Worm (Caenorhabditis elegans) whole organism, L3 larva: Measurements from ENCODE around the gene C01F1.5.

Experiments
- R02D3.7 ChIP-seq: fragments of 150-350 bp; optimal IDR thresholded peaks from 2 replicates; lab custom pipeline; 2014; ENCODE audit warnings: missing biosample characterization, missing genetic modification characterization
- ZK546.5 ChIP-seq: sonication (generic microtip); optimal IDR thresholded peaks from 2 replicates; lab custom pipeline; 2017; ENCODE audit warnings: missing biosample characterization, missing genetic modification characterization
- aly-2 ChIP-seq: fragments of 150-350 bp; optimal IDR thresholded peaks from 2 replicates; lab custom pipeline; 2014; ENCODE audit warnings: missing biosample characterization, missing genetic modification characterization
- ceh-16 ChIP-seq: sonication (generic microtip); optimal IDR thresholded peaks from 2 replicates; lab custom pipeline; 2017; ENCODE audit warnings: missing biosample characterization, missing genetic modification characterization
- ceh-28 ChIP-seq: fragments of 150-350 bp; optimal IDR thresholded peaks from 2 replicates; lab custom pipeline; 2014; ENCODE audit warnings: missing biosample characterization, missing genetic modification reagents, missing genetic modification characterization
- ceh-82 ChIP-seq: fragments of 150-350 bp; optimal IDR thresholded peaks from 2 replicates; lab custom pipeline; 2014; ENCODE audit warnings: missing biosample characterization, missing genetic modification characterization
- daf-12 ChIP-seq: fragments of 150-350 bp; optimal IDR thresholded peaks from 2 replicates; lab custom pipeline; 2014; ENCODE audit warnings: missing biosample characterization, missing genetic modification reagents, missing genetic modification characterization
- egl-27 ChIP-seq: sonication (generic microtip); optimal IDR thresholded peaks from 4 replicates; lab custom pipeline; 2017; ENCODE audit warnings: missing biosample characterization, missing genetic modification reagents, missing genetic modification characterization
- egl-5 ChIP-seq: fragments of 150-350 bp; optimal IDR thresholded peaks from 2 replicates; lab custom pipeline; 2017; ENCODE audit warnings: missing biosample characterization, missing genetic modification reagents, missing genetic modification characterization, inconsistent platforms
- elt-1 ChIP-seq: fragments of 150-350 bp; optimal IDR thresholded peaks from 2 replicates; lab custom pipeline; 2014; ENCODE audit warnings: missing biosample characterization, missing genetic modification characterization
- eor-1 ChIP-seq, 2 experiments: fragments of 150-350 bp; optimal IDR thresholded peaks; 2 replicates each; lab custom pipeline; 2014 to 2018; ENCODE audit warnings: missing biosample characterization in 2 of 2, missing genetic modification characterization in 2 of 2
- fkh-10 ChIP-seq: sonication (generic microtip); optimal IDR thresholded peaks from 2 replicates; lab custom pipeline; 2017; ENCODE audit warnings: missing biosample characterization, missing genetic modification reagents, missing genetic modification characterization
- fkh-2 ChIP-seq: fragments of 150-350 bp; optimal IDR thresholded peaks from 2 replicates; lab custom pipeline; 2014; ENCODE audit warnings: missing biosample characterization, missing genetic modification reagents, missing genetic modification characterization
- hmg-11 ChIP-seq: sonication (generic microtip); optimal IDR thresholded peaks from 2 replicates; lab custom pipeline; 2016; ENCODE audit warnings: missing genetic modification characterization, missing compliant biosample characterization
- lin-15B ChIP-seq: fragments of 150-350 bp; optimal IDR thresholded peaks from 2 replicates; lab custom pipeline; 2014; ENCODE audit warnings: missing biosample characterization, missing genetic modification characterization
- lin-39 ChIP-seq: fragments of 150-350 bp; optimal IDR thresholded peaks from 2 replicates; lab custom pipeline; 2018; ENCODE audit warnings: missing biosample characterization, missing genetic modification reagents, missing genetic modification characterization
- lsy-12 ChIP-seq: sonication (generic microtip); optimal IDR thresholded peaks from 2 replicates; lab custom pipeline; 2016; ENCODE audit warnings: mild to moderate bottlenecking, missing genetic modification characterization, missing compliant biosample characterization
- mdl-1 ChIP-seq: fragments of 150-350 bp; optimal IDR thresholded peaks from 2 replicates; lab custom pipeline; 2014; ENCODE audit warnings: missing biosample characterization, missing genetic modification characterization
- nfya-1 ChIP-seq: sonication (generic microtip); optimal IDR thresholded peaks from 2 replicates; lab custom pipeline; 2017; ENCODE audit warnings: missing genetic modification characterization, mild to moderate bottlenecking, missing compliant biosample characterization, antibody characterized with exemption, moderate library complexity; ENCODE audit not compliant: insufficient read depth
- nhr-11 ChIP-seq: fragments of 150-350 bp; optimal IDR thresholded peaks from 2 replicates; lab custom pipeline; 2014; ENCODE audit warnings: missing biosample characterization, missing genetic modification characterization
- nhr-12 ChIP-seq: fragments of 150-350 bp; optimal IDR thresholded peaks from 2 replicates; lab custom pipeline; 2014; ENCODE audit warnings: missing biosample characterization, missing genetic modification characterization
- nhr-23 ChIP-seq: fragments of 150-350 bp; optimal IDR thresholded peaks from 2 replicates; lab custom pipeline; 2014; ENCODE audit warnings: missing biosample characterization, missing genetic modification reagents, missing genetic modification characterization
- nhr-237 ChIP-seq: fragments of 150-350 bp; optimal IDR thresholded peaks from 2 replicates; lab custom pipeline; 2014; ENCODE audit warnings: missing biosample characterization, missing genetic modification characterization
- nhr-28 ChIP-seq: fragments of 150-350 bp; optimal IDR thresholded peaks from 2 replicates; lab custom pipeline; 2014; ENCODE audit warnings: missing biosample characterization, missing genetic modification characterization
- nhr-67 ChIP-seq: fragments of 150-350 bp; optimal IDR thresholded peaks from 2 replicates; lab custom pipeline; 2014; ENCODE audit warnings: missing biosample characterization, missing genetic modification characterization
- nhr-76 ChIP-seq: fragments of 150-350 bp; sonication (generic microtip); optimal IDR thresholded peaks from 5 replicates; lab custom pipeline; 2014; ENCODE audit warnings: missing biosample characterization, missing genetic modification characterization
- nhr-77 ChIP-seq: fragments of 150-350 bp; optimal IDR thresholded peaks from 2 replicates; lab custom pipeline; 2014; ENCODE audit warnings: missing biosample characterization, missing genetic modification characterization
- pha-4 ChIP-seq: fragments of 150-350 bp; optimal IDR thresholded peaks from 2 replicates; lab custom pipeline; 2014; ENCODE audit warnings: missing biosample characterization, missing genetic modification reagents, missing genetic modification characterization
- pqm-1 ChIP-seq: fragments of 150-350 bp; optimal IDR thresholded peaks from 2 replicates; lab custom pipeline; 2017; ENCODE audit warnings: missing biosample characterization, missing genetic modification characterization, inconsistent platforms
- sea-2 ChIP-seq: fragments of 150-350 bp; sonication (generic microtip); optimal IDR thresholded peaks from 4 replicates; lab custom pipeline; 2014; ENCODE audit warnings: missing biosample characterization, missing genetic modification reagents, missing genetic modification characterization
- skn-1 ChIP-seq: fragments of 150-350 bp; optimal IDR thresholded peaks from 2 replicates; lab custom pipeline; 2014; ENCODE audit warnings: missing biosample characterization, missing genetic modification characterization
- snpc-4 ChIP-seq: fragments of 150-350 bp; optimal IDR thresholded peaks from 2 replicates; lab custom pipeline; 2014; ENCODE audit warnings: missing biosample characterization, missing genetic modification characterization
- unc-39 ChIP-seq: sonication (generic microtip); optimal IDR thresholded peaks from 4 replicates; lab custom pipeline; 2017; ENCODE audit warnings: missing biosample characterization, missing genetic modification characterization
- unc-62 ChIP-seq: fragments of 150-350 bp; sonication (generic microtip); optimal IDR thresholded peaks from 4 replicates; lab custom pipeline; 2014; ENCODE audit warnings: missing biosample characterization, missing genetic modification reagents, missing genetic modification characterization
- zag-1 ChIP-seq: fragments of 150-350 bp; optimal IDR thresholded peaks from 2 replicates; lab custom pipeline; 2014; ENCODE audit warnings: missing biosample characterization, missing genetic modification characterization
- ztf-11 ChIP-seq: fragments of 150-350 bp; optimal IDR thresholded peaks from 2 replicates; lab custom pipeline; 2014; ENCODE audit warnings: missing biosample characterization, missing genetic modification characterization
- ztf-4 ChIP-seq: fragments of 150-350 bp; optimal IDR thresholded peaks from 2 replicates; lab custom pipeline; 2014; ENCODE audit warnings: missing biosample characterization, missing genetic modification characterization

The C01F1.5 gene

ce11 chrII:4237701-4238214 lies 43.9 kb downstream of the C01F1.5 start, which contains the start of the genes fbxc-44 and C16A11.2:
TSS of gene fbxc-44 (minus strand) at chrII:4237751.
TSS of gene C16A11.2 (plus strand) at chrII:4238203.
- TF ChIP-seq lin-39 (tag; lab: Kevin White, UChicago) (peak; percentile 14), pha-4 (tag; lab: Kevin White, UChicago) (peak; percentile 29), eor-1 (tag; optimal IDR thresholded peaks at IDR 0.05; lab: Kevin White, UChicago) (no peak), egl-27 (no peak), R02D3.7 (peak; percentile 1), hmg-11 (tag; lab: Kevin White, UChicago) (peak; percentile 63), nhr-76 (no peak), nhr-12 (tag; lab: Kevin White, UChicago) (no peak), lsy-12 (tag; lab: Kevin White, UChicago) (no peak), ceh-28 (tag; lab: Kevin White, UChicago) (peak; percentile 32), aly-2 (tag; lab: Kevin White, UChicago) (no peak), fkh-2 (tag; lab: Kevin White, UChicago) (no peak), unc-62 (GFP tag; lab: Kevin White, UChicago) (no peak), nfya-1 (tag; lab: Kevin White, UChicago) (peak; percentile 51), nhr-23 (tag; lab: Kevin White, UChicago) (peak; percentile 58), ztf-4 (tag; lab: Kevin White, UChicago) (no peak), snpc-4 (tag; lab: Kevin White, UChicago) (peak; percentile 27)

DNA sequence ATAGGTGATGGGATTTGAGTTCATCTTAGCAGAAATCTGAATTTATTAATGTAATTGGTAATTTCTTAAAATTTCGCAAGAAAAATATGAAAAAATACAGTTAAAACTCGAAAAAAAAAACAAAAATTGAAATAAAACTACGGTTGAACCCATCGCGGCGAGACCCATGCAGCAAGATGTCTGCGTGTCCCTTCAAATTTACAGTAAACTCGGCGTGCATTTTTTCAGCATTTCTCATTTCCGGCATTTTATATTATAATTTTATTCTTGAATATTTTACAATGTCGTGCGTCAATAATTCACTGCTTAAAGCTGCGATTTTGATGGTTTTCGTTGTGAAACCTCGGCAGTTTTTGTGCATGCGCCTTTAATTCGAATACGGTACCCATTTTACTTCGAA lies 45.7 kb downstream of the C01F1.5 start, which contains the start of gene fbxc-43:
Gene fbxc-43 (minus strand): TSS at position 38 of the 400 bp plus-strand sequence.
- TF ChIP-seq nhr-28 (tag; lab: Kevin White, UChicago) (no peak), zag-1 (no peak), unc-62 (GFP tag; lab: Kevin White, UChicago) (no peak), fkh-10 (GFP tag; lab: Kevin White, UChicago) (no peak), hmg-11 (tag; lab: Kevin White, UChicago) (no peak), daf-12 (tag; lab: Kevin White, UChicago) (no peak), nfya-1 (tag; lab: Kevin White, UChicago) (no peak), nhr-77 (tag; lab: Kevin White, UChicago) (no peak), ZK546.5 (no peak), nhr-11 (tag; lab: Kevin White, UChicago) (no peak), ztf-11 (tag; lab: Kevin White, UChicago) (no peak), ceh-16 (tag; lab: Kevin White, UChicago) (no peak), fkh-2 (tag; lab: Kevin White, UChicago) (no peak), nhr-237 (no peak), nhr-23 (tag; lab: Kevin White, UChicago) (no peak), sea-2 (GFP tag; lab: Kevin White, UChicago) (no peak), aly-2 (tag; lab: Kevin White, UChicago) (no peak), nhr-67 (tag; lab: Kevin White, UChicago) (no peak), R02D3.7 (no peak)

DNA sequence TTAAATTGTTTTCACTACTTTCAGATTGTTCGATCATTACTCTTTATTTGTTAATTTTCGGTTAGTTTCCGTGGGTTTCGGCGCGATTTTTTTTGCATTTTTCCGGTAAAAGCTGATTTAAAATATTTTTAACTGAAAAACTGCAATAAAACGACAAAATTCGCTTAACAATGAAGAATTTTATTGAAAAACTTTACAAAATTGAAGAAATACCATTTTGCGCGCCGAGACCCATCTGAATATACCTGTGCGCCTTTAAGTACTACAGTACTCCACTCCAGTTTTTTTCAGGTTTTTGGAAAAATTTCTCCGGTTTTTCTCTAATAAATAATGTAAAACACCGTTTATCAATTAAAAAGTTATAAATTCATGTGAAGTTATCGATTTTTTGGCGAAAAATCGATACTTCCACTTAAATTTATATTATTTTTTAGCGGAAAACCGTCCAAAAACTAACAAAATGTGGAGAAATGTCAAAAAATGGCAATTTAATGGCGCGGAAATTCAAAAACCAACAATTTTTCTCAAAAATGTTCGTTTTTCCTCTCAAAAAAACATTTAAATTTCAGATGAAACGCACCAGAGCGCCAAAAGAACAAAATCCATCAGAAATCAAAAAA lies 50.7 kb downstream of the C01F1.5 start, which contains the start of gene C16A11.10:
Gene C16A11.10 (plus strand): TSS at position 570 of the 620 bp plus-strand sequence.
- no peak for TF ChIP-seq unc-39 (tag; lab: Kevin White, UChicago)
- TF ChIP-seq elt-1 (tag; lab: Kevin White, UChicago): no peak
- TF ChIP-seq ceh-82 (tag; lab: Kevin White, UChicago): no peak
- no peak for TF ChIP-seq skn-1 (tag; lab: Kevin White, UChicago)
- TF ChIP-seq fkh-10 (GFP tag; lab: Kevin White, UChicago): no peak
- no peak for TF ChIP-seq lin-15B (tag; lab: Kevin White, UChicago)
- no peak for TF ChIP-seq nhr-23 (tag; lab: Kevin White, UChicago)
- TF ChIP-seq R02D3.7: no peak
- no peak for TF ChIP-seq nhr-28 (tag; lab: Kevin White, UChicago)
- no peak for TF ChIP-seq pha-4 (tag; lab: Kevin White, UChicago)
- no peak for TF ChIP-seq daf-12 (tag; lab: Kevin White, UChicago)
- TF ChIP-seq pqm-1 (tag; lab: Kevin White, UChicago): no peak
- TF ChIP-seq mdl-1 (tag; lab: Kevin White, UChicago): no peak
- TF ChIP-seq egl-5: no peak
- TF ChIP-seq ceh-16 (tag; lab: Kevin White, UChicago): no peak
- TF ChIP-seq lin-39 (tag; lab: Kevin White, UChicago): no peak
